Fruit fly (Drosophila melanogaster): ENCODE measurements around the gene CG7251.

The CG7251 gene

dm6 chr2L:5617224-5617623 is 29.0 kb upstream of the CG7251 start:
- no peak for TF ChIP-seq ssp (GFP tag; IDR thresholded peaks at IDR 0.05)
- 0 out of 3 replicates have a peak, but pooled peaks have one; percentile 18 for TF ChIP-seq CG2889 (GFP tag; IDR thresholded peaks at IDR 0.05)
- TF ChIP-seq CG8359 (GFP tag; optimal IDR thresholded peaks at IDR 0.05; ENCODE audit: borderline replicate concordance): peak; percentile 94

- TF ChIP-seq da (GFP tag; optimal IDR thresholded peaks at IDR 0.05) (no peak), Sry-β (GFP tag; optimal IDR thresholded peaks at IDR 0.05) (no peak), CG11696 (GFP tag; IDR thresholded peaks at IDR 0.05) (no peak), CG4424 (GFP tag; optimal IDR thresholded peaks at IDR 0.05) (no peak), CG30403 (GFP tag; optimal IDR thresholded peaks at IDR 0.05) (no peak), ftz-f1 (GFP tag; optimal IDR thresholded peaks at IDR 0.05) (no peak), CG7556 (GFP tag; optimal IDR thresholded peaks at IDR 0.05) (no peak), Opbp (GFP tag; IDR thresholded peaks at IDR 0.05; ENCODE audit: partially characterized antibody) (no peak), Sry-δ (GFP tag; optimal IDR thresholded peaks at IDR 0.05) (no peak), mirr (GFP tag; optimal IDR thresholded peaks at IDR 0.05) (no peak), CG16813 (GFP tag; IDR thresholded peaks at IDR 0.05; ENCODE audit: partially characterized antibody) (no peak), CG33213 (GFP tag; optimal IDR thresholded peaks at IDR 0.05) (no peak), dimm (GFP tag; IDR thresholded peaks at IDR 0.05) (no peak), tx (GFP tag; optimal IDR thresholded peaks at IDR 0.05) (no peak)
Measured at dm6 chr2L:5610629-5611028, 22.4 kb upstream of the CG7251 start.

- peak; percentile 8; the same call in 1 of the 2 replicates for TF ChIP-seq CG32532 (GFP tag; IDR thresholded peaks at IDR 0.05)
- peak; percentile 9 for TF ChIP-seq run (tag; optimal IDR thresholded peaks at IDR 0.05)
- peak; percentile 21 for TF ChIP-seq CG10267 (tag; optimal IDR thresholded peaks at IDR 0.05)
- TF ChIP-seq Ptx1 (GFP tag; IDR thresholded peaks at IDR 0.05): peak; percentile 42
- no peak for TF ChIP-seq ftz-f1 (GFP tag; optimal IDR thresholded peaks at IDR 0.05)
- TF ChIP-seq Fer2 (tag; optimal IDR thresholded peaks at IDR 0.05): no peak
- TF ChIP-seq bbx (GFP tag; IDR thresholded peaks at IDR 0.05; ENCODE audit: partially characterized antibody): no peak
- TF ChIP-seq esg (GFP tag; conservative IDR thresholded peaks at IDR 0.05): no peak; the same call in 1 of the 2 replicates
- TF ChIP-seq Xbp1 (GFP tag; optimal IDR thresholded peaks at IDR 0.05): peak; percentile 38
- peak; percentile 25 for TF ChIP-seq CG17385 (GFP tag; optimal IDR thresholded peaks at IDR 0.05)
- no peak for TF ChIP-seq NK7.1 (GFP tag; optimal IDR thresholded peaks at IDR 0.05)
- no peak for TF ChIP-seq CG5953 (GFP tag; IDR thresholded peaks at IDR 0.05)
- TF ChIP-seq Vsx1 (GFP tag; optimal IDR thresholded peaks at IDR 0.05): peak; percentile 7
- TF ChIP-seq lmd (GFP tag; IDR thresholded peaks at IDR 0.05): peak; percentile 45
- TF ChIP-seq CG1603 (tag; optimal IDR thresholded peaks at IDR 0.05): peak; percentile 62
- TF ChIP-seq chn (GFP tag; optimal IDR thresholded peaks at IDR 0.05): peak; percentile 19
- TF ChIP-seq HLH3B (GFP tag; IDR thresholded peaks at IDR 0.05): peak; percentile 39; the same call in 1 of the 2 replicates
- no peak for TF ChIP-seq CG12155 (GFP tag; optimal IDR thresholded peaks at IDR 0.05)
- no peak for TF ChIP-seq CG4617 (GFP tag; optimal IDR thresholded peaks at IDR 0.05; ENCODE audit: borderline replicate concordance)
- TF ChIP-seq Kr (GFP tag; optimal IDR thresholded peaks at IDR 0.05): no peak
- peak; percentile 28 for TF ChIP-seq CG13424 (tag; optimal IDR thresholded peaks at IDR 0.05)
- TF ChIP-seq sr (GFP tag; IDR thresholded peaks at IDR 0.05): no peak
- TF ChIP-seq ewg (GFP tag; optimal IDR thresholded peaks at IDR 0.05): peak; percentile 16
- no peak for TF ChIP-seq Hr78 (GFP tag; optimal IDR thresholded peaks at IDR 0.05)
- TF ChIP-seq ATbp (GFP tag; optimal IDR thresholded peaks at IDR 0.05): peak; percentile 62
- no peak for TF ChIP-seq CG5245 (GFP tag; optimal IDR thresholded peaks at IDR 0.05)
- TF ChIP-seq NfI (GFP tag; optimal IDR thresholded peaks at IDR 0.05): no peak
- no peak for TF ChIP-seq pita (GFP tag; optimal IDR thresholded peaks at IDR 0.05)
- TF ChIP-seq Mad (GFP tag; optimal IDR thresholded peaks at IDR 0.05): no peak
- no peak for TF ChIP-seq schlank (tag; optimal IDR thresholded peaks at IDR 0.05)
- TF ChIP-seq CG11504 (tag; optimal IDR thresholded peaks at IDR 0.05): peak; percentile 68
- 0 out of 2 replicates have a peak, but pooled peaks have one; percentile 3 for TF ChIP-seq dati (GFP tag; IDR thresholded peaks at IDR 0.05)
Measured at dm6 chr2L:5610108-5610507, 21.9 kb upstream of the CG7251 start.
